Fruit fly (Drosophila melanogaster): ENCODE measurements around the gene Jhbp11.

DNA sequence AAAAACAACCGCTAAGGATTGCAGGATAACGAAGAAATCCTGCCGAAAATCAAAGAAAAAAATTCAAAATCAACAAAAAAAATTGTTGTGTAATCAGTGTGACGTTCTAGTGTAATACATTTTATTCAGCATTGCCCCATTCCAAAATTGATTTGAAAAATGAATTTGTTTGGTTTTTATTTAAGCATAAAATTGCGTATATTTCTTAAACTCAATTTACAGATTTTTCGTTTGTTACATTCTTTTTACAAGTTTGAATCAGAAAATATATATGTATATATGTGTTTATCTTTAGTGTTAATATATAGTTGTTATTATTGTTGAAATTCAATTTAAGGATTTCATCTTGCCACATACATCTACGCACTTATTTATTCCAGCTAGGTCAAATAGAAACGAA, 23.6 kb downstream of the Jhbp11 start, which contains the start of gene CG6059:
- no peak for TF ChIP-seq Pif1A (GFP tag; optimal IDR thresholded peaks at IDR 0.05)
- TF ChIP-seq CG15710 (tag; optimal IDR thresholded peaks at IDR 0.05), result no peak
- no peak for TF ChIP-seq EcR (GFP tag; optimal IDR thresholded peaks at IDR 0.05)

Data from whole organism, pupa.